Worm (Caenorhabditis elegans) whole organism, midembryonic: ENCODE data around the gene K01A12.2.

Experiments used
- T22C8.4 ChIP-seq: fragments of 200-800 bp; sonication (Bioruptor generic); IDR thresholded peaks from 2 replicates; pipeline ENCODE4 v1.3.6; 2022; ENCODE audit warnings: missing genetic modification characterization, missing compliant biosample characterization
- cog-1 ChIP-seq: sonication (generic microtip); optimal IDR thresholded peaks from 2 replicates; lab custom pipeline; 2016; ENCODE audit warnings: missing genetic modification characterization, missing compliant biosample characterization
- flt-1 ChIP-seq: fragments of 200-800 bp; sonication (Bioruptor generic); IDR thresholded peaks from 2 replicates; pipeline ENCODE4 v1.3.6; 2022; ENCODE audit warnings: missing genetic modification characterization, missing compliant biosample characterization
- klf-2 ChIP-seq: fragments of 200-800 bp; sonication (Bioruptor generic); conservative IDR thresholded peaks from 2 replicates; pipeline ENCODE4 v1.3.6; 2022; ENCODE audit warnings: missing genetic modification reagents, missing genetic modification characterization, missing compliant biosample characterization
- med-1 ChIP-seq: sonication (generic microtip); optimal IDR thresholded peaks from 2 replicates; lab custom pipeline; 2017; ENCODE audit warnings: missing genetic modification characterization, mild to moderate bottlenecking, missing compliant biosample characterization, antibody characterized with exemption, missing genetic modification reagents; ENCODE audit not compliant: insufficient read depth
- ref-1 ChIP-seq: fragments of 200-800 bp; sonication (Bioruptor generic); conservative IDR thresholded peaks from 2 replicates; pipeline ENCODE4 v1.3.6; 2022; ENCODE audit warnings: missing genetic modification reagents, missing genetic modification characterization, missing compliant biosample characterization
- tab-1 ChIP-seq: fragments of 200-800 bp; sonication (Bioruptor generic); IDR thresholded peaks from 2 replicates; pipeline ENCODE4 v1.3.6; 2022; ENCODE audit warnings: missing genetic modification characterization, missing compliant biosample characterization
- ztf-23 ChIP-seq: fragments of 200-800 bp; sonication (Bioruptor generic); IDR thresholded peaks from 2 replicates; pipeline ENCODE4 v1.3.6; 2022; ENCODE audit warnings: missing genetic modification reagents, missing genetic modification characterization, missing compliant biosample characterization
- ztf-29 ChIP-seq: fragments of 200-800 bp; sonication (Bioruptor generic); IDR thresholded peaks from 2 replicates; pipeline ENCODE4 v1.3.6; 2022; ENCODE audit warnings: missing genetic modification reagents, missing genetic modification characterization, missing compliant biosample characterization

The K01A12.2 gene

ce11 chrX:8613053-8613452, at the start of gene K01A12.2:
Gene K01A12.2 (plus strand): TSS chrX:8613353.
- TF ChIP-seq med-1 (GFP tag; lab: Kevin White, UChicago), result no peak
- TF ChIP-seq flt-1 (GFP tag; lab: Robert Waterston, UW), result no peak
- no peak for TF ChIP-seq ztf-29 (GFP tag; lab: Robert Waterston, UW)
- TF ChIP-seq ref-1 (GFP tag; lab: Robert Waterston, UW), result no peak
- no peak for TF ChIP-seq klf-2 (GFP tag; lab: Robert Waterston, UW)
- TF ChIP-seq T22C8.4 (GFP tag; lab: Robert Waterston, UW), result no peak
- TF ChIP-seq cog-1 (tag; lab: Kevin White, UChicago), result no peak
- no peak for TF ChIP-seq ztf-23
- TF ChIP-seq tab-1 (GFP tag; lab: Robert Waterston, UW), result no peak

ce11 chrX:8563663-8564450, 49.3 kb upstream of the K01A12.2 start:
- TF ChIP-seq flt-1 (GFP tag; lab: Robert Waterston, UW), result no peak
- TF ChIP-seq tab-1 (GFP tag; lab: Robert Waterston, UW), result no peak
- no peak for TF ChIP-seq T22C8.4 (GFP tag; lab: Robert Waterston, UW)
- no peak for TF ChIP-seq ref-1 (GFP tag; lab: Robert Waterston, UW)
- no peak for TF ChIP-seq ztf-23
- TF ChIP-seq cog-1 (tag; lab: Kevin White, UChicago), result no peak
- TF ChIP-seq ztf-29 (GFP tag; lab: Robert Waterston, UW), result no peak
- TF ChIP-seq klf-2 (GFP tag; lab: Robert Waterston, UW), result no peak

ce11 chrX:8564451-8564795, 48.7 kb upstream of the K01A12.2 start:
- TF ChIP-seq med-1 (GFP tag; lab: Kevin White, UChicago), result no peak
- no peak for TF ChIP-seq klf-2 (GFP tag; lab: Robert Waterston, UW)
- TF ChIP-seq cog-1 (tag; lab: Kevin White, UChicago), result no peak
- TF ChIP-seq ztf-29 (GFP tag; lab: Robert Waterston, UW), result no peak
- TF ChIP-seq T22C8.4 (GFP tag; lab: Robert Waterston, UW), result no peak

ce11 chrX:8565810-8566416, 47.2 kb upstream of the K01A12.2 start:
- TF ChIP-seq cog-1 (tag; lab: Kevin White, UChicago), result no peak
- TF ChIP-seq med-1 (GFP tag; lab: Kevin White, UChicago), result no peak
- TF ChIP-seq ztf-23, result 0 out of 2 replicates have a peak, but pooled peaks have one; percentile 31

ce11 chrX:8566521-8567032, 46.6 kb upstream of the K01A12.2 start:
- TF ChIP-seq T22C8.4 (GFP tag; lab: Robert Waterston, UW) (no peak), flt-1 (GFP tag; lab: Robert Waterston, UW) (no peak), cog-1 (tag; lab: Kevin White, UChicago) (no peak), ztf-29 (GFP tag; lab: Robert Waterston, UW) (no peak), tab-1 (GFP tag; lab: Robert Waterston, UW) (no peak), ztf-23 (no peak), med-1 (GFP tag; lab: Kevin White, UChicago) (no peak), ref-1 (GFP tag; lab: Robert Waterston, UW) (no peak), klf-2 (GFP tag; lab: Robert Waterston, UW) (no peak)

- TF ChIP-seq tab-1 (GFP tag; lab: Robert Waterston, UW) (no peak), med-1 (GFP tag; lab: Kevin White, UChicago) (no peak), klf-2 (GFP tag; lab: Robert Waterston, UW) (no peak), flt-1 (GFP tag; lab: Robert Waterston, UW) (no peak), T22C8.4 (GFP tag; lab: Robert Waterston, UW) (no peak), ztf-23 (no peak), ref-1 (GFP tag; lab: Robert Waterston, UW) (no peak), ztf-29 (GFP tag; lab: Robert Waterston, UW) (no peak)
Observed at ce11 chrX:8567166-8567565, 46.0 kb upstream of the K01A12.2 start.

- no peak for TF ChIP-seq klf-2 (GFP tag; lab: Robert Waterston, UW)
- no peak for TF ChIP-seq cog-1 (tag; lab: Kevin White, UChicago)
- TF ChIP-seq ref-1 (GFP tag; lab: Robert Waterston, UW), result no peak
- no peak for TF ChIP-seq ztf-29 (GFP tag; lab: Robert Waterston, UW)
- TF ChIP-seq T22C8.4 (GFP tag; lab: Robert Waterston, UW), result no peak
- TF ChIP-seq ztf-23, result no peak
- TF ChIP-seq tab-1 (GFP tag; lab: Robert Waterston, UW), result no peak
- no peak for TF ChIP-seq med-1 (GFP tag; lab: Kevin White, UChicago)
- no peak for TF ChIP-seq flt-1 (GFP tag; lab: Robert Waterston, UW)
Observed at ce11 chrX:8567823-8568314, 45.3 kb upstream of the K01A12.2 start.

ce11 chrX:8568423-8568903, 44.7 kb upstream of the K01A12.2 start:
- TF ChIP-seq T22C8.4 (GFP tag; lab: Robert Waterston, UW) (no peak), klf-2 (GFP tag; lab: Robert Waterston, UW) (no peak), tab-1 (GFP tag; lab: Robert Waterston, UW) (no peak), med-1 (GFP tag; lab: Kevin White, UChicago) (no peak), flt-1 (GFP tag; lab: Robert Waterston, UW) (no peak), ztf-23 (no peak), cog-1 (tag; lab: Kevin White, UChicago) (no peak), ref-1 (GFP tag; lab: Robert Waterston, UW) (no peak), ztf-29 (GFP tag; lab: Robert Waterston, UW) (no peak)
